Worm (Caenorhabditis elegans) whole organism, young adult: ENCODE measurements around the gene rpn-6.1.

ENCODE experiments used
- B0035.1 ChIP-seq: sonication (generic microtip); optimal IDR thresholded peaks from 2 replicates; lab custom pipeline; 2016; ENCODE audit warnings: missing genetic modification characterization, mild to moderate bottlenecking, missing compliant biosample characterization, missing genotype, missing genetic modification reagents
- ama-1 ChIP-seq, 3 experiments: fragments of 150-350 bp in 1 of 3; sonication (generic microtip) in 2 of 3; optimal IDR thresholded peaks; 2 replicates each; lab custom pipeline; 2014 to 2018; ENCODE audit warnings: missing biosample characterization in 2 of 3, missing genetic modification characterization in 2 of 3, missing genetic modification reagents in 2 of 3
- cebp-1 ChIP-seq, 2 experiments: fragments of 200-800 bp in 1 of 2; sonication (Bioruptor generic) in 1 of 2; sonication (generic microtip) in 1 of 2; IDR thresholded peaks in 1 of 2; optimal IDR thresholded peaks in 1 of 2; 2 replicates each; pipeline versions ENCODE4 v1.3.6 to Lab custom; 2017 to 2022; ENCODE audit warnings: missing compliant biosample characterization in 2 of 2, missing genetic modification characterization in 2 of 2, mild to moderate bottlenecking in 1 of 2, missing genetic modification reagents in 1 of 2, moderate library complexity in 1 of 2
- ets-4 ChIP-seq: fragments of 200-800 bp; sonication (Bioruptor generic); optimal IDR thresholded peaks from 2 replicates; lab custom pipeline; 2018; ENCODE audit warnings: mild to moderate bottlenecking, missing genetic modification characterization, missing compliant biosample characterization
- hsf-1 ChIP-seq: fragments of 200-800 bp; sonication (Bioruptor generic); IDR thresholded peaks from 2 replicates; pipeline ENCODE4 v1.3.6; 2022; ENCODE audit warnings: missing genetic modification reagents, missing genetic modification characterization, missing compliant biosample characterization

ce11 chrIII:6978875-6979274, 17.1 kb upstream of the rpn-6.1 start:
- TF ChIP-seq ets-4 (GFP tag; lab: Kevin White, UChicago), result no peak
- no peak for TF ChIP-seq B0035.1 (tag; lab: Kevin White, UChicago)
- TF ChIP-seq hsf-1, result no peak
- TF ChIP-seq cebp-1 (GFP tag; IDR thresholded peaks at IDR 0.05; lab: Robert Waterston, UW), result no peak
- TF ChIP-seq cebp-1 (tag; optimal IDR thresholded peaks at IDR 0.05; lab: Kevin White, UChicago), result no peak
- TF ChIP-seq ama-1 (optimal IDR thresholded peaks at IDR 0.05; lab: Kevin White, UChicago), result no peak
- TF ChIP-seq ama-1 (GFP tag; optimal IDR thresholded peaks at IDR 0.05; lab: Kevin White, UChicago), result no peak
